Worm (Caenorhabditis elegans): Measurements from ENCODE around the gene K11C4.1.

K11C4.1 gene

DNA sequence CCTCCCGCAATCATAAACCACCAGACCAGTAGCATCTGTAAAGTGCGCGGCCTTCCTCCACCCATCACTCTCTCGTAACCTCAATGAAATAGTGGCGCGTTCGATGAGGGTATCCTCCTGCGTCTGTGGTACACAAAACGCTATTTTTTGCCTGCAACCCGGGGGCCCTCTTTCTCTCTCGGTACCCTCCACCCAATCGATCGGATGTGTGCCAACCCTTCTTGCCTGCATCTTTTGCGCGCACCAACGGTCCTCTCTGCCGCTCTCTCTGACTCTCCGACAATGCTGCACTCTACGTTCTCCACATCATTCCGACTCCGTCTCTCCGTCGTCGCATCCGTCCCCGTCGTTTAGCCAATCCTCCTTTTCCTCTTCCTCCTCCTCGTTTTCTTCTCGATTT, 17.3 kb upstream of the K11C4.1 start (continued):
- peak; percentile 60 for TF ChIP-seq nhr-19 (GFP tag; conservative IDR thresholded peaks at IDR 0.05)
- peak; percentile 45 to 51 for TF ChIP-seq lin-35 (GFP tag; optimal IDR thresholded peaks at IDR 0.05)
- TF ChIP-seq swsn-7 (tag; optimal IDR thresholded peaks at IDR 0.05), result peak; percentile 80
- peak; percentile 73 for TF ChIP-seq C16A3.4 (tag; optimal IDR thresholded peaks at IDR 0.05)
- TF ChIP-seq nhr-47 (tag; optimal IDR thresholded peaks at IDR 0.05), result peak; percentile 82
- TF ChIP-seq xbp-1 (tag; optimal IDR thresholded peaks at IDR 0.05), result peak; percentile 61
- TF ChIP-seq rnt-1 (tag; optimal IDR thresholded peaks at IDR 0.05), result peak; percentile 65
- peak; percentile 67 for TF ChIP-seq dsc-1 (tag; optimal IDR thresholded peaks at IDR 0.05)
- TF ChIP-seq F16B12.6 (tag; optimal IDR thresholded peaks at IDR 0.05), result no peak
- no peak for TF ChIP-seq zip-4 (GFP tag; optimal IDR thresholded peaks at IDR 0.05)
- TF ChIP-seq nhr-12 (tag; optimal IDR thresholded peaks at IDR 0.05), result no peak
- TF ChIP-seq irx-1 (tag; optimal IDR thresholded peaks at IDR 0.05), result peak; percentile 74
- TF ChIP-seq fos-1 (tag; optimal IDR thresholded peaks at IDR 0.05), result peak; percentile 45
- TF ChIP-seq lin-14 (GFP tag; optimal IDR thresholded peaks at IDR 0.05), result peak; percentile 95
- peak; percentile 20 for TF ChIP-seq skn-1 (tag; optimal IDR thresholded peaks at IDR 0.05)
- peak; percentile 42 for TF ChIP-seq pag-3 (tag; optimal IDR thresholded peaks at IDR 0.05; ENCODE audit: borderline replicate concordance, insufficient read depth)
- TF ChIP-seq ama-1 (optimal IDR thresholded peaks at IDR 0.05), result no peak
- no peak for TF ChIP-seq nhr-76 (tag; optimal IDR thresholded peaks at IDR 0.05)
- TF ChIP-seq ces-1 (GFP tag; optimal IDR thresholded peaks at IDR 0.05), result no peak
- TF ChIP-seq alr-1 (tag; optimal IDR thresholded peaks at IDR 0.05; ENCODE audit: borderline replicate concordance), result no peak
- TF ChIP-seq C04F5.9 (tag; optimal IDR thresholded peaks at IDR 0.05), result no peak
- no peak for TF ChIP-seq aha-1 (tag; optimal IDR thresholded peaks at IDR 0.05)
- peak; percentile 92 for TF ChIP-seq nhr-85 (tag)
- TF ChIP-seq dpl-1 (GFP tag; optimal IDR thresholded peaks at IDR 0.05), result peak in 2 of 3 experiments; percentile 7 to 49
- TF ChIP-seq fkh-4 (tag; optimal IDR thresholded peaks at IDR 0.05; ENCODE audit: borderline replicate concordance), result peak; percentile 7
- TF ChIP-seq mep-1 (tag; optimal IDR thresholded peaks at IDR 0.05), result peak; percentile 63
- TF ChIP-seq unc-130 (tag; optimal IDR thresholded peaks at IDR 0.05), result no peak
- peak; percentile 78 for TF ChIP-seq fkh-8 (tag; optimal IDR thresholded peaks at IDR 0.05)
- peak; percentile 73 for TF ChIP-seq egl-13 (tag; optimal IDR thresholded peaks at IDR 0.05)
- no peak for TF ChIP-seq blmp-1 (tag; optimal IDR thresholded peaks at IDR 0.05)
- TF ChIP-seq lsy-2 (tag; optimal IDR thresholded peaks at IDR 0.05), result peak; percentile 65 to 75
- peak; percentile 87 for TF ChIP-seq snu-23 (GFP tag; optimal IDR thresholded peaks at IDR 0.05)

DNA sequence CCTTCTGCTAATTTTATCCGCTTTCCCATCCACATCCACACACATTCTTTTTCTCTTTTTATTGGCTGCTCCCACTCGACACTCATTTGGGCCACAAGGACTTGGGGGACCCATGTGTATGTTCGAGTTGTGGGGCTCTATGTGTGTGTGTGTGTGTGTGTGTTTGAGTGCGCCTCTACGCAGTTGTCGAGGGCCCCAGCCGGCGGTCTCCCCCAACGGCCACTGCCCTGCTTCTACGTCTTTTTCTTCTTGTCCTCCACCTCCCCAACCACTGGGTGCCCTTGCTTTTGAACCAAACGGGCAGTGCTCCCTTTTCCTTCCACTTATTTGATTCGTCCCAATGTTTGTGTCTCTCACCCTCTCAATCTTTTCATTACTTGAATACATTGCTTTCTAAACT, 16.2 kb upstream of the K11C4.1 start:
- TF ChIP-seq ztf-11 (tag; optimal IDR thresholded peaks at IDR 0.05) (no peak), ceh-8 (GFP tag; optimal IDR thresholded peaks at IDR 0.05) (peak; percentile 8), hlh-17 (GFP tag; optimal IDR thresholded peaks at IDR 0.05; ENCODE audit: borderline replicate concordance) (no peak), irx-1 (tag; optimal IDR thresholded peaks at IDR 0.05) (no peak), nhr-12 (tag; optimal IDR thresholded peaks at IDR 0.05) (no peak), tbx-2 (tag; optimal IDR thresholded peaks at IDR 0.05) (peak; percentile 35), nhr-237 (tag; optimal IDR thresholded peaks at IDR 0.05) (no peak), efl-1 (optimal IDR thresholded peaks at IDR 0.05) (no peak), efl-1 (GFP tag; optimal IDR thresholded peaks at IDR 0.05 in 1 of 2) (peak in 1 of 2 experiments; percentile 44), ama-1 (optimal IDR thresholded peaks at IDR 0.05) (no peak), sox-4 (tag; optimal IDR thresholded peaks at IDR 0.05) (no peak), fkh-10 (GFP tag; optimal IDR thresholded peaks at IDR 0.05) (no peak), snu-23 (GFP tag; optimal IDR thresholded peaks at IDR 0.05) (peak; percentile 43), nhr-19 (GFP tag; conservative IDR thresholded peaks at IDR 0.05) (0 out of 2 replicates have a peak, but pooled peaks have one; percentile 4), swsn-7 (tag; optimal IDR thresholded peaks at IDR 0.05) (no peak), snpc-4 (tag; optimal IDR thresholded peaks at IDR 0.05) (peak; percentile 35), ceh-82 (tag; optimal IDR thresholded peaks at IDR 0.05) (peak in 1 of 3 experiments; percentile 42), C34B4.2 (tag; optimal IDR thresholded peaks at IDR 0.05) (no peak), unc-62 (GFP tag; optimal IDR thresholded peaks at IDR 0.05) (no peak), grh-1 (GFP tag; IDR thresholded peaks at IDR 0.05) (no peak), nhr-77 (tag; optimal IDR thresholded peaks at IDR 0.05) (no peak), mef-2 (tag; optimal IDR thresholded peaks at IDR 0.05) (no peak), pag-3 (tag; optimal IDR thresholded peaks at IDR 0.05; ENCODE audit: borderline replicate concordance, insufficient read depth) (no peak), fos-1 (tag; optimal IDR thresholded peaks at IDR 0.05) (no peak), C16A3.4 (tag; optimal IDR thresholded peaks at IDR 0.05) (no peak), F16B12.6 (tag; optimal IDR thresholded peaks at IDR 0.05) (no peak), blmp-1 (tag; optimal IDR thresholded peaks at IDR 0.05) (no peak), sup-37 (GFP tag; optimal IDR thresholded peaks at IDR 0.05) (no peak), vab-15 (tag; optimal IDR thresholded peaks at IDR 0.05) (no peak), rnt-1 (tag; optimal IDR thresholded peaks at IDR 0.05) (peak; percentile 53), egl-13 (tag; optimal IDR thresholded peaks at IDR 0.05) (no peak), aly-2 (tag; optimal IDR thresholded peaks at IDR 0.05) (no peak), fkh-4 (tag; optimal IDR thresholded peaks at IDR 0.05; ENCODE audit: borderline replicate concordance) (no peak), lsy-2 (tag; optimal IDR thresholded peaks at IDR 0.05) (peak in 1 of 2 experiments; percentile 33)
